Worm (Caenorhabditis elegans) whole organism, young adult: ENCODE results near the gene Y61A9LA.12.

ENCODE experiments used
- B0019.2 ChIP-seq: fragments of 200-800 bp; sonication (Bioruptor generic); conservative IDR thresholded peaks from 2 replicates; pipeline ENCODE4 v1.3.6; 2022; ENCODE audit warnings: missing genetic modification reagents, missing genetic modification characterization, missing compliant biosample characterization
- F33H1.4 ChIP-seq: fragments of 200-800 bp; sonication (Bioruptor generic); IDR thresholded peaks from 2 replicates; pipeline ENCODE4 v1.3.6; 2022; ENCODE audit warnings: missing genetic modification reagents, missing genetic modification characterization, missing compliant biosample characterization
- F37B4.10 ChIP-seq: fragments of 200-800 bp; sonication (Bioruptor generic); IDR thresholded peaks from 2 replicates; pipeline ENCODE4 v1.3.6; 2022; ENCODE audit warnings: missing genetic modification characterization, missing compliant biosample characterization
- F49E8.2 ChIP-seq: sonication (generic microtip); optimal IDR thresholded peaks from 3 replicates; lab custom pipeline; 2017; ENCODE audit warnings: missing genetic modification characterization, mild to moderate bottlenecking, missing compliant biosample characterization, antibody characterized with exemption, moderate library complexity; ENCODE audit not compliant: insufficient read depth
- F55B11.4 ChIP-seq: sonication (generic microtip); optimal IDR thresholded peaks from 2 replicates; lab custom pipeline; 2016; ENCODE audit warnings: missing compliant biosample characterization, missing genetic modification characterization, borderline replicate concordance; ENCODE audit not compliant: insufficient read depth
- K12H6.12 ChIP-seq: fragments of 200-800 bp; sonication (Bioruptor generic); optimal IDR thresholded peaks from 2 replicates; lab custom pipeline; 2018; ENCODE audit warnings: mild to moderate bottlenecking, missing genetic modification characterization, missing compliant biosample characterization
- T07F8.4 ChIP-seq: sonication (generic microtip); optimal IDR thresholded peaks from 2 replicates; lab custom pipeline; 2016; ENCODE audit warnings: mild to moderate bottlenecking, missing genetic modification characterization, moderate library complexity, missing compliant biosample characterization
- Y53F4B.3 ChIP-seq: fragments of 200-800 bp; sonication (Bioruptor generic); IDR thresholded peaks from 2 replicates; pipeline ENCODE4 v1.3.6; 2022; ENCODE audit warnings: missing genetic modification reagents, missing genetic modification characterization, missing compliant biosample characterization
- Y56A3A.18 ChIP-seq: fragments of 200-800 bp; sonication (Bioruptor generic); IDR thresholded peaks from 2 replicates; pipeline ENCODE4 v1.3.6; 2022; ENCODE audit warnings: missing genetic modification reagents, missing genetic modification characterization, missing compliant biosample characterization
- akir-1 ChIP-seq: fragments of 200-800 bp; sonication (Bioruptor generic); optimal IDR thresholded peaks from 2 replicates; lab custom pipeline; 2018; ENCODE audit warnings: mild to moderate bottlenecking, missing genetic modification characterization, moderate library complexity, missing compliant biosample characterization
- cebp-1 ChIP-seq, 2 experiments: fragments of 200-800 bp in 1 of 2; sonication (Bioruptor generic) in 1 of 2; sonication (generic microtip) in 1 of 2; IDR thresholded peaks in 1 of 2; optimal IDR thresholded peaks in 1 of 2; 2 replicates each; pipeline versions ENCODE4 v1.3.6 to Lab custom; 2017 to 2022; ENCODE audit warnings: missing compliant biosample characterization in 2 of 2, missing genetic modification characterization in 2 of 2, mild to moderate bottlenecking in 1 of 2, missing genetic modification reagents in 1 of 2, moderate library complexity in 1 of 2
- ceh-58 ChIP-seq: fragments of 200-800 bp; sonication (Bioruptor generic); IDR thresholded peaks from 2 replicates; pipeline ENCODE4 v1.3.6; 2022; ENCODE audit warnings: missing genetic modification characterization, missing compliant biosample characterization
- ceh-91 ChIP-seq: fragments of 200-800 bp; sonication (Bioruptor generic); IDR thresholded peaks from 2 replicates; pipeline ENCODE4 v1.3.6; 2022; ENCODE audit warnings: missing genetic modification reagents, missing genetic modification characterization, missing compliant biosample characterization
- chd-7 ChIP-seq: sonication (generic microtip); optimal IDR thresholded peaks from 2 replicates; lab custom pipeline; 2016; ENCODE audit warnings: mild to moderate bottlenecking, missing genetic modification characterization, moderate library complexity, missing compliant biosample characterization
- efl-1 ChIP-seq: fragments of 150-350 bp; optimal IDR thresholded peaks from 2 replicates; lab custom pipeline; 2014; ENCODE audit warnings: missing biosample characterization, missing genetic modification reagents, missing genetic modification characterization
- egl-18 ChIP-seq: fragments of 200-800 bp; sonication (Bioruptor generic); IDR thresholded peaks from 2 replicates; pipeline ENCODE4 v1.3.6; 2022; ENCODE audit warnings: missing genetic modification reagents, missing genetic modification characterization, missing compliant biosample characterization
- gei-17 ChIP-seq: fragments of 200-800 bp; sonication (Bioruptor generic); optimal IDR thresholded peaks from 2 replicates; lab custom pipeline; 2018; ENCODE audit warnings: mild to moderate bottlenecking, missing genetic modification characterization, missing compliant biosample characterization
- him-1 ChIP-seq: sonication (generic microtip); optimal IDR thresholded peaks from 2 replicates; lab custom pipeline; 2016; ENCODE audit warnings: missing genotype, missing genetic modification reagents, missing genetic modification characterization, missing compliant biosample characterization
- hlh-26 ChIP-seq: fragments of 200-800 bp; sonication (Bioruptor generic); conservative IDR thresholded peaks from 2 replicates; pipeline ENCODE4 v1.3.6; 2022; ENCODE audit warnings: missing genetic modification reagents, missing genetic modification characterization, missing compliant biosample characterization
- hmg-1.2 ChIP-seq: fragments of 200-800 bp; sonication (Bioruptor generic); IDR thresholded peaks from 2 replicates; pipeline ENCODE4 v1.3.6; 2022; ENCODE audit warnings: missing genetic modification reagents, missing genetic modification characterization, missing compliant biosample characterization
- hmg-20 ChIP-seq: fragments of 200-800 bp; sonication (Bioruptor generic); IDR thresholded peaks from 2 replicates; pipeline ENCODE4 v1.3.6; 2022; ENCODE audit warnings: missing genetic modification reagents, missing genetic modification characterization, missing compliant biosample characterization
- madf-6 ChIP-seq: fragments of 200-800 bp; sonication (Bioruptor generic); IDR thresholded peaks from 2 replicates; pipeline ENCODE4 v1.3.6; 2022; ENCODE audit warnings: missing genetic modification reagents, missing genetic modification characterization, missing compliant biosample characterization
- madf-8 ChIP-seq: fragments of 200-800 bp; sonication (Bioruptor generic); conservative IDR thresholded peaks from 2 replicates; pipeline ENCODE4 v1.3.6; 2022; ENCODE audit warnings: missing genetic modification reagents, missing genetic modification characterization, missing compliant biosample characterization
- nfya-1 ChIP-seq: sonication (generic microtip); optimal IDR thresholded peaks from 2 replicates; lab custom pipeline; 2017; ENCODE audit warnings: antibody characterized with exemption, missing compliant biosample characterization, missing genetic modification characterization, borderline replicate concordance; ENCODE audit not compliant: insufficient read depth
- repo-1 ChIP-seq: sonication (generic microtip); optimal IDR thresholded peaks from 2 replicates; lab custom pipeline; 2017; ENCODE audit warnings: mild to moderate bottlenecking, missing genetic modification characterization, missing compliant biosample characterization
- rpc-1 ChIP-seq, 2 experiments: fragments of 150-350 bp in 1 of 2; sonication (generic microtip) in 1 of 2; optimal IDR thresholded peaks; 2 replicates each; lab custom pipeline; 2014 to 2018; ENCODE audit warnings: missing biosample characterization in 1 of 2, missing genetic modification characterization in 1 of 2, missing genetic modification reagents in 1 of 2, missing genotype in 1 of 2
- tbp1 ChIP-seq: fragments of 200-800 bp; sonication (Bioruptor generic); optimal IDR thresholded peaks from 2 replicates; lab custom pipeline; 2018; ENCODE audit warnings: mild to moderate bottlenecking, missing genetic modification characterization, missing compliant biosample characterization
- tlf-1 ChIP-seq: fragments of 200-800 bp; sonication (Bioruptor generic); optimal IDR thresholded peaks from 2 replicates; lab custom pipeline; 2018; ENCODE audit warnings: mild to moderate bottlenecking, missing genetic modification characterization, missing compliant biosample characterization
- xnd-1 ChIP-seq: sonication (generic microtip); optimal IDR thresholded peaks from 2 replicates; lab custom pipeline; 2016; ENCODE audit warnings: missing genotype, missing genetic modification reagents, missing genetic modification characterization, missing compliant biosample characterization
- zfh-2 ChIP-seq: fragments of 200-800 bp; sonication (Bioruptor generic); conservative IDR thresholded peaks from 2 replicates; pipeline ENCODE4 v1.3.6; 2022; ENCODE audit warnings: missing genetic modification reagents, missing genetic modification characterization, missing compliant biosample characterization
- ztf-18 ChIP-seq: sonication (generic microtip); optimal IDR thresholded peaks from 2 replicates; lab custom pipeline; 2016; ENCODE audit warnings: missing genotype, mild to moderate bottlenecking, missing genetic modification characterization, missing compliant biosample characterization
- ztf-22 ChIP-seq: fragments of 200-800 bp; sonication (Bioruptor generic); optimal IDR thresholded peaks from 2 replicates; lab custom pipeline; 2018; ENCODE audit warnings: mild to moderate bottlenecking, missing genetic modification characterization, moderate library complexity, missing compliant biosample characterization

Y61A9LA.12 gene

ce11 chrV:4580594-4580993, 26.9 kb downstream of the Y61A9LA.12 start (continued):
- no peak for TF ChIP-seq gei-17

ce11 chrV:4585009-4585408, 31.3 kb downstream of the Y61A9LA.12 start, which contains the start of gene Y61A9LA.1:
Gene Y61A9LA.1 (plus strand): TSS chrV:4585309.
- TF ChIP-seq him-1 (no peak), gei-17 (no peak), F49E8.2 (tag; lab: Kevin White, UChicago) (no peak)

ce11 chrV:4590791-4591190, 37.1 kb downstream of the Y61A9LA.12 start:
- TF ChIP-seq efl-1, result no peak
- no peak for TF ChIP-seq madf-8 (GFP tag; lab: Robert Waterston, UW)
- no peak for TF ChIP-seq tbp1
- no peak for TF ChIP-seq akir-1
- no peak for TF ChIP-seq xnd-1 (tag; lab: Kevin White, UChicago)
- TF ChIP-seq ztf-22 (GFP tag; lab: Kevin White, UChicago), result no peak
- TF ChIP-seq tlf-1 (GFP tag; lab: Kevin White, UChicago), result no peak
- TF ChIP-seq F37B4.10 (GFP tag; lab: Robert Waterston, UW), result no peak
- no peak for TF ChIP-seq madf-6
- no peak for TF ChIP-seq Y56A3A.18 (GFP tag; lab: Robert Waterston, UW)
- no peak for TF ChIP-seq F55B11.4 (tag; lab: Kevin White, UChicago)
- TF ChIP-seq hlh-26, result no peak
- TF ChIP-seq Y53F4B.3 (GFP tag; lab: Robert Waterston, UW), result no peak
- no peak for TF ChIP-seq chd-7
- TF ChIP-seq cebp-1 (GFP tag; IDR thresholded peaks at IDR 0.05; lab: Robert Waterston, UW), result no peak
- no peak for TF ChIP-seq cebp-1 (tag; optimal IDR thresholded peaks at IDR 0.05; lab: Kevin White, UChicago)
- TF ChIP-seq, all 124 proteins: peak for 0

ce11 chrV:4598489-4598888, 44.8 kb downstream of the Y61A9LA.12 start:
- TF ChIP-seq F55B11.4 (tag; lab: Kevin White, UChicago), result no peak
- TF ChIP-seq hmg-20 (GFP tag; lab: Robert Waterston, UW), result no peak
- TF ChIP-seq F37B4.10 (GFP tag; lab: Robert Waterston, UW), result no peak
- TF ChIP-seq K12H6.12, result no peak
- TF ChIP-seq T07F8.4 (tag; lab: Kevin White, UChicago), result no peak
- no peak for TF ChIP-seq ceh-91 (GFP tag; lab: Robert Waterston, UW)
- no peak for TF ChIP-seq nfya-1
- no peak for TF ChIP-seq ceh-58
- TF ChIP-seq rpc-1 (optimal IDR thresholded peaks at IDR 0.05; lab: Kevin White, UChicago), result no peak
- TF ChIP-seq rpc-1 (tag; optimal IDR thresholded peaks at IDR 0.05; lab: Kevin White, UChicago), result no peak
- TF ChIP-seq F33H1.4, result no peak
- TF ChIP-seq ztf-18 (tag; lab: Kevin White, UChicago), result no peak
- no peak for TF ChIP-seq egl-18
- no peak for TF ChIP-seq B0019.2 (GFP tag; lab: Robert Waterston, UW)
- TF ChIP-seq hmg-1.2, result no peak
- TF ChIP-seq, all 124 proteins: peak for 0

ce11 chrV:4599225-4599624, 45.6 kb downstream of the Y61A9LA.12 start:
- TF ChIP-seq zfh-2 (GFP tag; lab: Robert Waterston, UW) (peak; percentile 71; the same call in 1 of the 2 replicates), repo-1 (tag; lab: Kevin White, UChicago) (no peak)
